Worm (Caenorhabditis elegans): Measurements from ENCODE around the gene mltn-12.

mltn-12 gene

DNA sequence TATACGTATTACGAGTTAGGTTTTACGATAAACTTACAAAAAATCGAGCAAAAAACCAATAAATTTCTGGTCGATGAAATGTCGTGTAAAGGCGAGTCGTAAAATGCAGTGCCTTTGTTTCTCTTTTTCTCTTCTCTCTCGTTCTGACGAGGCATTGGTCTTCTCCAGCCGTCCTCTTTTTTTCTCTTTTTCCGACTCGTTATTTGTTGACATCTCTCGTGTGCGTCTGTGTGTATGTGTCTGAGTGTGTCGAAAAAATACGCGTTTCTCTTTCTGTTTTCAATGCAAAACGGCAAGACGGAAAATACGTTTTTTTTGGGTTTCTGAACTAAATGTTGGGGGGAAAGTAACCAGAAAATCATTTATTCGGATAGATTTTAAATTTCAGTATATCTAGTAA lies 39.7 kb downstream of the mltn-12 start, which contains the start of gene C53D6.6:
Gene C53D6.6, minus strand, starts transcription at position 118 of the 400 bp plus-strand sequence.
- TF ChIP-seq ztf-11 (tag; optimal IDR thresholded peaks at IDR 0.05) (no peak), mep-1 (tag; optimal IDR thresholded peaks at IDR 0.05) (peak; percentile 50), nhr-237 (tag; optimal IDR thresholded peaks at IDR 0.05) (no peak), efl-1 (optimal IDR thresholded peaks at IDR 0.05) (peak; percentile 5 to 17), efl-1 (GFP tag; optimal IDR thresholded peaks at IDR 0.05 in 1 of 2) (no peak), dpl-1 (GFP tag; optimal IDR thresholded peaks at IDR 0.05) (peak in 1 of 3 experiments; percentile 2), isw-1 (GFP tag; IDR thresholded peaks at IDR 0.05) (no peak), F16B12.6 (tag; optimal IDR thresholded peaks at IDR 0.05) (peak; percentile 4), blmp-1 (tag; optimal IDR thresholded peaks at IDR 0.05) (peak; percentile 71)

ce11 chrIV:9034340-9034739 lies 41.5 kb downstream of the mltn-12 start, which contains the start of gene C53D6.10:
Gene C53D6.10 (minus strand): TSS chrIV:9034440.
- TF ChIP-seq sptf-1 (tag; optimal IDR thresholded peaks at IDR 0.05), result no peak
- no peak for TF ChIP-seq hlh-17 (GFP tag; optimal IDR thresholded peaks at IDR 0.05; ENCODE audit: borderline replicate concordance)
- TF ChIP-seq sox-4 (tag; optimal IDR thresholded peaks at IDR 0.05), result no peak
- no peak for TF ChIP-seq skn-1 (tag; optimal IDR thresholded peaks at IDR 0.05)

- no peak for TF ChIP-seq mdl-1 (tag; optimal IDR thresholded peaks at IDR 0.05)
Measured at ce11 chrIV:9037063-9037462, 44.2 kb downstream of the mltn-12 start, which contains the start of gene C53D6.7. Gene C53D6.7 (minus strand): TSS chrIV:9037163.

DNA sequence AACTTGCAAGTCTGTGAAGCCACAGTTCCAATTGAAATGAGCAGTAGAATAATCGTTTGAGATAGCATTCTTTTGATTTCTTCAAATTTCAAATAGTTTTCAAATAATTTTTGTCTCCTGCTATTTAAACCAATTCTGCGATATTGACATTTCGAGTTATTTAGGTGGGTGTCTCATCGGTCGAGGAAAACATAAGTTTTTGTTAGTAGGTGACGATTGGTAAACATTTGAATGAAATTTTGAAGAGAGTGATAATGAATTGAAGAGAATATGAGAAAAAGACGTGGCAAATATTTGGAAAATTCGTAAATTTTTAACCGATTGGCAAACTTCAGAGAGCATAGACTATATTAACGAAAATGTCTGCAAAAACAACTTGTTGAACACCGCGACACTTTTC lies 47.5 kb downstream of the mltn-12 start, which contains the start of gene Y73F4A.3:
Gene Y73F4A.3, minus strand, starts transcription at position 101 of the 400 bp plus-strand sequence.
- TF ChIP-seq pag-3 (tag; optimal IDR thresholded peaks at IDR 0.05; ENCODE audit: borderline replicate concordance, insufficient read depth) (no peak), ceh-63 (GFP tag; optimal IDR thresholded peaks at IDR 0.05) (no peak), fkh-4 (tag; optimal IDR thresholded peaks at IDR 0.05; ENCODE audit: borderline replicate concordance) (no peak), fkh-8 (tag; optimal IDR thresholded peaks at IDR 0.05) (no peak), nhr-84 (tag; optimal IDR thresholded peaks at IDR 0.05) (no peak), nhr-11 (tag; optimal IDR thresholded peaks at IDR 0.05) (no peak), lin-39 (tag; optimal IDR thresholded peaks at IDR 0.05) (no peak)

ce11 chrIV:9043224-9043623 lies 50.3 kb downstream of the mltn-12 start, which contains the start of gene Y73F4A.2:
Gene Y73F4A.2 (minus strand): TSS chrIV:9043347.
- TF ChIP-seq ces-1 (GFP tag; optimal IDR thresholded peaks at IDR 0.05) (no peak), nhr-28 (tag; optimal IDR thresholded peaks at IDR 0.05) (no peak), nhr-77 (tag; optimal IDR thresholded peaks at IDR 0.05) (peak; percentile 70), lin-35 (GFP tag; optimal IDR thresholded peaks at IDR 0.05) (no peak), lsy-2 (tag; optimal IDR thresholded peaks at IDR 0.05) (no peak), Y116A8C.19 (tag; optimal IDR thresholded peaks at IDR 0.05; ENCODE audit: borderline replicate concordance) (no peak), pax-3 (tag; optimal IDR thresholded peaks at IDR 0.05) (no peak), nhr-12 (tag; optimal IDR thresholded peaks at IDR 0.05) (no peak), ets-5 (GFP tag; IDR thresholded peaks at IDR 0.05) (no peak), mdl-1 (tag; optimal IDR thresholded peaks at IDR 0.05) (peak in 1 of 2 experiments; percentile 30), lin-14 (GFP tag; optimal IDR thresholded peaks at IDR 0.05) (peak; percentile 4), snu-23 (GFP tag; optimal IDR thresholded peaks at IDR 0.05) (no peak), sox-4 (tag; optimal IDR thresholded peaks at IDR 0.05) (no peak), grh-1 (GFP tag; IDR thresholded peaks at IDR 0.05) (no peak), egl-27 (tag; optimal IDR thresholded peaks at IDR 0.05) (no peak), nhr-20 (tag; optimal IDR thresholded peaks at IDR 0.05) (peak; percentile 12), mep-1 (tag; optimal IDR thresholded peaks at IDR 0.05) (no peak), nhr-90 (tag; optimal IDR thresholded peaks at IDR 0.05; ENCODE audit: poor library complexity) (no peak), blmp-1 (tag; optimal IDR thresholded peaks at IDR 0.05) (no peak), ztf-11 (tag; optimal IDR thresholded peaks at IDR 0.05) (no peak), pag-3 (tag; optimal IDR thresholded peaks at IDR 0.05; ENCODE audit: borderline replicate concordance, insufficient read depth) (no peak), efl-1 (optimal IDR thresholded peaks at IDR 0.05) (no peak), efl-1 (GFP tag; optimal IDR thresholded peaks at IDR 0.05 in 1 of 2) (peak in 1 of 2 experiments; percentile 3), lir-3 (tag; optimal IDR thresholded peaks at IDR 0.05; ENCODE audit: poor library complexity) (no peak), lin-15B (tag; optimal IDR thresholded peaks at IDR 0.05) (no peak), unc-30 (tag; optimal IDR thresholded peaks at IDR 0.05) (no peak)

All from whole organism, L1 larva.